Worm (Caenorhabditis elegans) whole organism, mixed stage, embryonic: Measurements from ENCODE around the gene mog-2.

Experiments used
- M03D4.4 ChIP-seq: sonication (generic microtip); optimal IDR thresholded peaks from 2 replicates; lab custom pipeline; 2017; ENCODE audit warnings: mild to moderate bottlenecking, missing genetic modification characterization, missing compliant biosample characterization
- bed-3 ChIP-seq: fragments of 200-800 bp; sonication (Bioruptor generic); optimal IDR thresholded peaks from 3 replicates; lab custom pipeline; 2018; ENCODE audit warnings: mild to moderate bottlenecking, missing genetic modification characterization, moderate library complexity, missing compliant biosample characterization
- ceh-39 ChIP-seq: fragments of 150-350 bp; optimal IDR thresholded peaks from 2 replicates; lab custom pipeline; 2014; ENCODE audit warnings: missing biosample characterization, missing genetic modification characterization
- ceh-43 ChIP-seq: fragments of 200-800 bp; sonication (Bioruptor generic); optimal IDR thresholded peaks from 2 replicates; lab custom pipeline; 2018; ENCODE audit warnings: mild to moderate bottlenecking, missing genetic modification characterization, moderate library complexity, missing compliant biosample characterization
- ceh-83 ChIP-seq: fragments of 200-800 bp; sonication (Bioruptor generic); optimal IDR thresholded peaks from 2 replicates; lab custom pipeline; 2018; ENCODE audit warnings: mild to moderate bottlenecking, missing genetic modification characterization, missing compliant biosample characterization
- ces-1 ChIP-seq: fragments of 150-350 bp; optimal IDR thresholded peaks from 2 replicates; lab custom pipeline; 2014; ENCODE audit warnings: missing biosample characterization, missing genetic modification reagents, missing genetic modification characterization
- cnd-1 ChIP-seq: fragments of 200-800 bp; sonication (Bioruptor generic); optimal IDR thresholded peaks from 2 replicates; lab custom pipeline; 2018; ENCODE audit warnings: mild to moderate bottlenecking, missing genetic modification characterization, missing compliant biosample characterization
- drap-1 ChIP-seq: fragments of 200-800 bp; sonication (Bioruptor generic); optimal IDR thresholded peaks from 3 replicates; lab custom pipeline; 2018; ENCODE audit warnings: mild to moderate bottlenecking, missing genetic modification characterization, missing compliant biosample characterization
- elt-1 ChIP-seq: sonication (generic microtip); optimal IDR thresholded peaks from 2 replicates; lab custom pipeline; 2017; ENCODE audit warnings: missing genetic modification characterization, mild to moderate bottlenecking, missing compliant biosample characterization, antibody characterized with exemption, moderate library complexity, borderline replicate concordance; ENCODE audit not compliant: insufficient read depth
- elt-3 ChIP-seq: fragments of 150-350 bp; optimal IDR thresholded peaks from 2 replicates; lab custom pipeline; 2014; ENCODE audit warnings: missing biosample characterization, missing genetic modification characterization
- flh-1 ChIP-seq: fragments of 200-800 bp; sonication (Bioruptor generic); optimal IDR thresholded peaks from 2 replicates; lab custom pipeline; 2018; ENCODE audit warnings: mild to moderate bottlenecking, missing genetic modification characterization, moderate library complexity, missing compliant biosample characterization
- ham-2 ChIP-seq: fragments of 200-800 bp; sonication (Bioruptor generic); optimal IDR thresholded peaks from 2 replicates; lab custom pipeline; 2018; ENCODE audit warnings: mild to moderate bottlenecking, missing genetic modification characterization, missing compliant biosample characterization
- hlh-1 ChIP-seq: fragments of 150-350 bp; optimal IDR thresholded peaks from 2 replicates; lab custom pipeline; 2014; ENCODE audit warnings: missing biosample characterization, missing genetic modification reagents, missing genetic modification characterization
- lin-13 ChIP-seq: fragments of 150-350 bp; optimal IDR thresholded peaks from 2 replicates; lab custom pipeline; 2014; ENCODE audit warnings: missing biosample characterization, missing genetic modification characterization
- lsy-2 ChIP-seq: fragments of 150-350 bp; optimal IDR thresholded peaks from 2 replicates; lab custom pipeline; 2014; ENCODE audit warnings: missing biosample characterization, missing genetic modification characterization
- mab-5 ChIP-seq: fragments of 150-350 bp; optimal IDR thresholded peaks from 2 replicates; lab custom pipeline; 2014; ENCODE audit warnings: missing biosample characterization, missing genetic modification characterization
- mep-1 ChIP-seq: fragments of 150-350 bp; optimal IDR thresholded peaks from 2 replicates; lab custom pipeline; 2017; ENCODE audit warnings: missing biosample characterization, missing genetic modification reagents, missing genetic modification characterization, inconsistent platforms
- mls-2 ChIP-seq: sonication (generic microtip); optimal IDR thresholded peaks from 2 replicates; lab custom pipeline; 2016; ENCODE audit warnings: mild to moderate bottlenecking, missing genetic modification characterization, moderate library complexity, missing compliant biosample characterization
- nhr-12 ChIP-seq: fragments of 150-350 bp; optimal IDR thresholded peaks from 2 replicates; lab custom pipeline; 2014; ENCODE audit warnings: missing biosample characterization, missing genetic modification characterization
- nhr-2 ChIP-seq: fragments of 150-350 bp; optimal IDR thresholded peaks from 2 replicates; lab custom pipeline; 2014; ENCODE audit warnings: missing biosample characterization, missing genetic modification characterization
- nhr-237 ChIP-seq: fragments of 150-350 bp; optimal IDR thresholded peaks from 2 replicates; lab custom pipeline; 2014; ENCODE audit warnings: missing biosample characterization, missing genetic modification characterization
- nhr-28 ChIP-seq: fragments of 150-350 bp; optimal IDR thresholded peaks from 2 replicates; lab custom pipeline; 2014; ENCODE audit warnings: missing biosample characterization, missing genetic modification characterization
- nhr-76 ChIP-seq: sonication (generic microtip); optimal IDR thresholded peaks from 2 replicates; lab custom pipeline; 2017; ENCODE audit warnings: missing biosample characterization, missing genetic modification characterization
- pha-4 ChIP-seq: fragments of 150-350 bp; optimal IDR thresholded peaks from 2 replicates; lab custom pipeline; 2018; ENCODE audit warnings: missing biosample characterization, missing genetic modification reagents, missing genetic modification characterization
- sem-2 ChIP-seq: fragments of 200-800 bp; sonication (Bioruptor generic); optimal IDR thresholded peaks from 2 replicates; lab custom pipeline; 2018; ENCODE audit warnings: mild to moderate bottlenecking, missing genetic modification characterization, missing compliant biosample characterization
- snpc-4 ChIP-seq: fragments of 150-350 bp; optimal IDR thresholded peaks from 2 replicates; lab custom pipeline; 2014; ENCODE audit warnings: missing biosample characterization, missing genetic modification characterization
- sptf-1 ChIP-seq: sonication (generic microtip); optimal IDR thresholded peaks from 2 replicates; lab custom pipeline; 2017; ENCODE audit warnings: mild to moderate bottlenecking, missing genetic modification characterization, moderate library complexity, missing compliant biosample characterization
- tbx-8 ChIP-seq: fragments of 200-800 bp; sonication (Bioruptor generic); optimal IDR thresholded peaks from 2 replicates; lab custom pipeline; 2018; ENCODE audit warnings: mild to moderate bottlenecking, missing genetic modification characterization, moderate library complexity, missing compliant biosample characterization
- unc-120 ChIP-seq: sonication (generic microtip); optimal IDR thresholded peaks from 2 replicates; lab custom pipeline; 2017; ENCODE audit warnings: missing genetic modification characterization, missing compliant biosample characterization; ENCODE audit not compliant: poor library complexity, severe bottlenecking
- unc-62 ChIP-seq: fragments of 150-350 bp; optimal IDR thresholded peaks from 2 replicates; lab custom pipeline; 2014; ENCODE audit warnings: missing biosample characterization, missing genetic modification reagents, missing genetic modification characterization
- zip-8 ChIP-seq: fragments of 150-350 bp; optimal IDR thresholded peaks from 2 replicates; lab custom pipeline; 2014; ENCODE audit warnings: missing biosample characterization, missing genetic modification characterization

The mog-2 gene

ce11 chrII:4320455-4320854 is 3.7 kb upstream of the mog-2 start, which contains the start of gene Y52E8A.2:
Gene Y52E8A.2 (plus strand): TSS chrII:4320836.
- TF ChIP-seq nhr-237 (tag; lab: Kevin White, UChicago): no peak
- TF ChIP-seq drap-1 (GFP tag; lab: Kevin White, UChicago): no peak
- TF ChIP-seq mep-1 (tag; lab: Kevin White, UChicago): no peak
- TF ChIP-seq hlh-1 (tag; lab: Kevin White, UChicago): no peak
- TF ChIP-seq lin-13 (tag; lab: Kevin White, UChicago): no peak

ce11 chrII:4321766-4322165 is 2.4 kb upstream of the mog-2 start, which contains the start of gene Y52E8A.1:
Gene Y52E8A.1 (plus strand): TSS chrII:4322066.
- TF ChIP-seq M03D4.4 (tag; lab: Kevin White, UChicago) (no peak), hlh-1 (tag; lab: Kevin White, UChicago) (no peak), mep-1 (tag; lab: Kevin White, UChicago) (no peak), nhr-2 (tag; lab: Kevin White, UChicago) (no peak), bed-3 (no peak), lin-13 (tag; lab: Kevin White, UChicago) (no peak), ceh-39 (no peak), mls-2 (tag; lab: Kevin White, UChicago) (no peak), nhr-76 (tag; lab: Kevin White, UChicago) (no peak), unc-120 (tag; lab: Kevin White, UChicago) (no peak), cnd-1 (no peak), ceh-83 (no peak), elt-1 (no peak), nhr-12 (tag; lab: Kevin White, UChicago) (no peak), unc-62 (GFP tag; lab: Kevin White, UChicago) (no peak), pha-4 (tag; lab: Kevin White, UChicago) (no peak), nhr-28 (tag; lab: Kevin White, UChicago) (no peak), sem-2 (GFP tag; lab: Kevin White, UChicago) (no peak), snpc-4 (tag; lab: Kevin White, UChicago) (no peak)
- TF ChIP-seq, all 35 proteins: peak for 0

ce11 chrII:4322871-4323270 is 1.3 kb upstream of the mog-2 start, which contains the start of gene H20J04.6:
Gene H20J04.6 (plus strand): TSS chrII:4323256.
- TF ChIP-seq ceh-83: peak; percentile 13
- peak; percentile 39 for TF ChIP-seq lsy-2 (tag; lab: Kevin White, UChicago)
- peak; percentile 18 for TF ChIP-seq ces-1
- no peak for TF ChIP-seq nhr-237 (tag; lab: Kevin White, UChicago)
- peak; percentile 29 for TF ChIP-seq mep-1 (tag; lab: Kevin White, UChicago)
- TF ChIP-seq drap-1 (GFP tag; lab: Kevin White, UChicago): no peak

- TF ChIP-seq mls-2 (tag; lab: Kevin White, UChicago) (no peak), elt-1 (no peak), ceh-83 (no peak), nhr-28 (tag; lab: Kevin White, UChicago) (no peak), mab-5 (no peak), ham-2 (GFP tag; lab: Kevin White, UChicago) (no peak), flh-1 (GFP tag; lab: Kevin White, UChicago) (no peak), lsy-2 (tag; lab: Kevin White, UChicago) (no peak), snpc-4 (tag; lab: Kevin White, UChicago) (no peak), bed-3 (no peak), pha-4 (tag; lab: Kevin White, UChicago) (no peak), sptf-1 (tag; lab: Kevin White, UChicago) (no peak), elt-3 (tag; lab: Kevin White, UChicago) (no peak), tbx-8 (GFP tag; lab: Kevin White, UChicago) (no peak), nhr-76 (tag; lab: Kevin White, UChicago) (no peak), zip-8 (tag; lab: Kevin White, UChicago) (no peak), sem-2 (GFP tag; lab: Kevin White, UChicago) (no peak), hlh-1 (tag; lab: Kevin White, UChicago) (no peak), ceh-43 (GFP tag; lab: Kevin White, UChicago) (no peak), M03D4.4 (tag; lab: Kevin White, UChicago) (no peak)
Measured at ce11 chrII:4326420-4326819, 2.3 kb downstream of the mog-2 start, which contains the start of gene pfd-2. Gene pfd-2 (plus strand): TSS chrII:4326720.

- TF ChIP-seq mep-1 (tag; lab: Kevin White, UChicago) (no peak), lin-13 (tag; lab: Kevin White, UChicago) (no peak), flh-1 (GFP tag; lab: Kevin White, UChicago) (no peak), nhr-28 (tag; lab: Kevin White, UChicago) (no peak)
Measured at ce11 chrII:4328716-4329115, 4.6 kb downstream of the mog-2 start, which contains the start of gene H20J04.4. Gene H20J04.4 (plus strand): TSS chrII:4329016.
